Fruit fly (Drosophila melanogaster) whole organism, embryonic: ENCODE results near the gene Crz.
A peak's percentile ranks its signal among the peaks of the same experiment; 100 is the strongest.

Source experiments
- Abd-B ChIP-seq: fragments of 200-800 bp; sonication (Bioruptor generic); optimal IDR thresholded peaks from 2 replicates; lab custom pipeline; 2018; ENCODE audit warnings: missing biosample characterization, mild to moderate bottlenecking, missing genetic modification characterization, moderate library complexity
- Atf3 ChIP-seq: fragments of 200-800 bp; sonication (Bioruptor generic); optimal IDR thresholded peaks from 3 replicates; lab custom pipeline; 2016; ENCODE audit warnings: missing biosample characterization, missing genetic modification characterization
- Bdp1 ChIP-seq: fragments of 200-800 bp; sonication (Bioruptor generic); optimal IDR thresholded peaks from 3 replicates; lab custom pipeline; 2016; ENCODE audit warnings: missing biosample characterization, missing genetic modification characterization
- CG10321 ChIP-seq: fragments of 200-800 bp; sonication (Bioruptor generic); IDR thresholded peaks from 2 replicates; pipeline ENCODE4 v1.3.6; 2022; ENCODE audit warnings: missing biosample characterization, missing genetic modification characterization
- CG11247 ChIP-seq: fragments of 200-800 bp; sonication (Bioruptor generic); IDR thresholded peaks from 2 replicates; pipeline ENCODE4 v1.3.6; 2022; ENCODE audit warnings: missing biosample characterization, missing genetic modification characterization
- CG12659 ChIP-seq: fragments of 200-800 bp; sonication (Bioruptor generic); optimal IDR thresholded peaks from 3 replicates; lab custom pipeline; 2017; ENCODE audit warnings: mild to moderate bottlenecking, missing biosample characterization, missing genetic modification reagents, missing genetic modification characterization
- CG12744 ChIP-seq: fragments of 200-800 bp; sonication (Bioruptor generic); optimal IDR thresholded peaks from 2 replicates; lab custom pipeline; 2016; ENCODE audit warnings: missing biosample characterization, missing genetic modification characterization
- CG13424 ChIP-seq: fragments of 200-800 bp; sonication (Bioruptor generic); optimal IDR thresholded peaks from 2 replicates; lab custom pipeline; 2019; ENCODE audit warnings: missing biosample characterization, mild to moderate bottlenecking, missing genetic modification characterization, moderate library complexity
- CG16813 ChIP-seq: fragments of 200-800 bp; sonication (Bioruptor generic); IDR thresholded peaks from 3 replicates; pipeline ENCODE4 v1.3.6; 2022; ENCODE audit warnings: missing biosample characterization, missing genetic modification characterization; ENCODE audit not compliant: partially characterized antibody
- CG3065 ChIP-seq: fragments of 200-800 bp; sonication (Bioruptor generic); optimal IDR thresholded peaks from 2 replicates; lab custom pipeline; 2016; ENCODE audit warnings: missing biosample characterization, missing genetic modification characterization
- CG32532 ChIP-seq: fragments of 200-800 bp; sonication (Bioruptor generic); IDR thresholded peaks from 2 replicates; pipeline ENCODE4 v1.3.6; 2022; ENCODE audit warnings: missing biosample characterization, missing genetic modification characterization
- CG34422 ChIP-seq: fragments of 200-800 bp; sonication (Bioruptor generic); IDR thresholded peaks from 3 replicates; pipeline ENCODE4 v1.3.6; 2022; ENCODE audit warnings: missing biosample characterization, missing genetic modification characterization
- CG42726 ChIP-seq: fragments of 200-800 bp; sonication (Bioruptor generic); IDR thresholded peaks from 2 replicates; pipeline ENCODE4 v1.3.6; 2022; ENCODE audit warnings: missing biosample characterization, missing genetic modification characterization; ENCODE audit not compliant: partially characterized antibody
- CG4328 ChIP-seq: fragments of 200-800 bp; sonication (Bioruptor generic); optimal IDR thresholded peaks from 3 replicates; lab custom pipeline; 2017; ENCODE audit warnings: missing biosample characterization, missing genetic modification reagents, missing genetic modification characterization
- CG4424 ChIP-seq: fragments of 200-800 bp; sonication (Bioruptor generic); optimal IDR thresholded peaks from 3 replicates; lab custom pipeline; 2016; ENCODE audit warnings: missing biosample characterization, missing genetic modification characterization
- CG5245 ChIP-seq: fragments of 200-800 bp; sonication (Bioruptor generic); optimal IDR thresholded peaks from 3 replicates; lab custom pipeline; 2016; ENCODE audit warnings: missing biosample characterization, missing genetic modification characterization
- CG6689 ChIP-seq: fragments of 200-800 bp; sonication (Bioruptor generic); IDR thresholded peaks from 2 replicates; pipeline ENCODE4 v1.3.6; 2022; ENCODE audit warnings: missing biosample characterization, missing genetic modification characterization
- CG9215 ChIP-seq: fragments of 200-800 bp; sonication (Bioruptor generic); IDR thresholded peaks from 2 replicates; pipeline ENCODE4 v1.3.6; 2022; ENCODE audit warnings: missing biosample characterization, missing genetic modification characterization
- CG9727 ChIP-seq: fragments of 200-800 bp; sonication (Bioruptor generic); optimal IDR thresholded peaks from 3 replicates; lab custom pipeline; 2017; ENCODE audit warnings: missing biosample characterization, mild to moderate bottlenecking, missing genetic modification characterization
- CG9932 ChIP-seq: fragments of 200-800 bp; sonication (Bioruptor generic); IDR thresholded peaks from 2 replicates; pipeline ENCODE4 v1.3.6; 2022; ENCODE audit warnings: missing biosample characterization, missing genetic modification characterization
- Dip2 ChIP-seq: fragments of 200-800 bp; sonication (Bioruptor generic); IDR thresholded peaks from 2 replicates; pipeline ENCODE4 v1.3.6; 2022; ENCODE audit warnings: missing biosample characterization, missing genetic modification characterization
- HLH3B ChIP-seq: fragments of 200-800 bp; sonication (Bioruptor generic); IDR thresholded peaks from 2 replicates; pipeline ENCODE4 v1.3.6; 2022; ENCODE audit warnings: missing biosample characterization, missing genetic modification characterization
- Kr ChIP-seq: fragments of 200-800 bp; sonication (Bioruptor generic); optimal IDR thresholded peaks from 2 replicates; lab custom pipeline; 2017; ENCODE audit warnings: missing biosample characterization, mild to moderate bottlenecking, missing genetic modification characterization
- MBD-R2 ChIP-seq: fragments of 200-800 bp; sonication (Bioruptor generic); IDR thresholded peaks from 2 replicates; pipeline ENCODE4 v1.3.6; 2022; ENCODE audit warnings: missing biosample characterization, missing genetic modification characterization
- MESR4 ChIP-seq: fragments of 200-800 bp; sonication (Bioruptor generic); optimal IDR thresholded peaks from 2 replicates; lab custom pipeline; 2018; ENCODE audit warnings: missing biosample characterization, mild to moderate bottlenecking, missing genetic modification characterization, moderate library complexity
- Nf-YB ChIP-seq: fragments of 200-800 bp; sonication (Bioruptor generic); optimal IDR thresholded peaks from 3 replicates; lab custom pipeline; 2019; ENCODE audit warnings: missing biosample characterization, mild to moderate bottlenecking, missing genetic modification characterization, moderate library complexity
- Oaz ChIP-seq: fragments of 200-800 bp; sonication (Bioruptor generic); IDR thresholded peaks from 2 replicates; pipeline ENCODE4 v1.3.6; 2022; ENCODE audit warnings: missing biosample characterization, missing genetic modification characterization
- Ptx1 ChIP-seq: fragments of 200-800 bp; sonication (Bioruptor generic); IDR thresholded peaks from 2 replicates; pipeline ENCODE4 v1.3.6; 2022; ENCODE audit warnings: missing biosample characterization, missing genetic modification characterization
- Rfx ChIP-seq: fragments of 200-800 bp; sonication (Bioruptor generic); IDR thresholded peaks from 2 replicates; pipeline ENCODE4 v1.3.6; 2022; ENCODE audit warnings: missing biosample characterization, missing genetic modification characterization
- Sin3A ChIP-seq: fragments of >200 bp; optimal IDR thresholded peaks from 2 replicates; lab custom pipeline; 2018
- Sox102F ChIP-seq: fragments of 200-800 bp; sonication (Bioruptor generic); optimal IDR thresholded peaks from 2 replicates; lab custom pipeline; 2018; ENCODE audit warnings: missing biosample characterization, mild to moderate bottlenecking, missing genetic modification characterization, moderate library complexity
- Xbp1 ChIP-seq: fragments of 200-800 bp; sonication (Bioruptor generic); optimal IDR thresholded peaks from 3 replicates; lab custom pipeline; 2016; ENCODE audit warnings: missing biosample characterization, mild to moderate bottlenecking, missing genetic modification characterization
- cato ChIP-seq: fragments of 200-800 bp; sonication (Bioruptor generic); optimal IDR thresholded peaks from 2 replicates; lab custom pipeline; 2016; ENCODE audit warnings: missing biosample characterization, missing genetic modification characterization, borderline replicate concordance
- chinmo ChIP-seq: fragments of 200-800 bp; sonication (Bioruptor generic); IDR thresholded peaks from 4 replicates; pipeline ENCODE4 v1.3.6; 2022; ENCODE audit warnings: missing biosample characterization, missing genetic modification characterization; ENCODE audit not compliant: partially characterized antibody
- disco-r ChIP-seq: fragments of 200-800 bp; sonication (Bioruptor generic); optimal IDR thresholded peaks from 2 replicates; lab custom pipeline; 2016; ENCODE audit warnings: missing biosample characterization, missing genetic modification characterization
- ftz-f1 ChIP-seq: fragments of 200-800 bp; sonication (Bioruptor generic); optimal IDR thresholded peaks from 2 replicates; lab custom pipeline; 2016; ENCODE audit warnings: missing biosample characterization, missing genetic modification characterization
- lbe ChIP-seq: fragments of 200-800 bp; sonication (Bioruptor generic); optimal IDR thresholded peaks from 2 replicates; lab custom pipeline; 2016; ENCODE audit warnings: missing biosample characterization, mild to moderate bottlenecking, missing genetic modification characterization
- nerfin-1 ChIP-seq: fragments of 200-800 bp; sonication (Bioruptor generic); optimal IDR thresholded peaks from 3 replicates; lab custom pipeline; 2019; ENCODE audit warnings: missing biosample characterization, mild to moderate bottlenecking, missing genetic modification characterization, moderate library complexity
- onecut ChIP-seq: fragments of 200-800 bp; sonication (Bioruptor generic); IDR thresholded peaks from 2 replicates; pipeline ENCODE4 v1.3.6; 2022; ENCODE audit warnings: missing biosample characterization, missing genetic modification characterization
- p53 ChIP-seq: fragments of 200-800 bp; sonication (Bioruptor generic); optimal IDR thresholded peaks from 2 replicates; lab custom pipeline; 2016; ENCODE audit warnings: missing biosample characterization, missing genetic modification characterization
- peb ChIP-seq: fragments of 200-800 bp; sonication (Bioruptor generic); IDR thresholded peaks from 2 replicates; pipeline ENCODE4 v1.3.6; 2022; ENCODE audit warnings: missing biosample characterization, missing genetic modification characterization
- phol ChIP-seq: fragments of 200-800 bp; sonication (Bioruptor generic); optimal IDR thresholded peaks from 3 replicates; lab custom pipeline; 2018; ENCODE audit warnings: missing biosample characterization, mild to moderate bottlenecking, missing genetic modification characterization, moderate library complexity
- pnt ChIP-seq: fragments of 200-800 bp; sonication (Bioruptor generic); optimal IDR thresholded peaks from 3 replicates; lab custom pipeline; 2016; ENCODE audit warnings: missing biosample characterization, missing genetic modification characterization
- psq ChIP-seq: fragments of 200-800 bp; sonication (Bioruptor generic); optimal IDR thresholded peaks from 2 replicates; lab custom pipeline; 2017; ENCODE audit warnings: missing biosample characterization, missing genetic modification characterization
- sd ChIP-seq: fragments of 200-800 bp; sonication (Bioruptor generic); optimal IDR thresholded peaks from 3 replicates; lab custom pipeline; 2018; ENCODE audit warnings: missing biosample characterization, mild to moderate bottlenecking, missing genetic modification characterization, moderate library complexity
- slou ChIP-seq: fragments of 200-800 bp; sonication (Bioruptor generic); optimal IDR thresholded peaks from 3 replicates; lab custom pipeline; 2016; ENCODE audit warnings: missing biosample characterization, missing genetic modification characterization
- tna ChIP-seq: fragments of 200-800 bp; sonication (Bioruptor generic); IDR thresholded peaks from 2 replicates; pipeline ENCODE4 v1.3.6; 2022; ENCODE audit warnings: missing biosample characterization, missing genetic modification characterization; ENCODE audit not compliant: partially characterized antibody
- trem ChIP-seq: fragments of 200-800 bp; optimal IDR thresholded peaks from 3 replicates; lab custom pipeline; 2019; ENCODE audit warnings: missing biosample characterization, mild to moderate bottlenecking, missing genetic modification characterization, moderate library complexity
- vvl ChIP-seq: fragments of 200-800 bp; sonication (Bioruptor generic); IDR thresholded peaks from 2 replicates; pipeline ENCODE4 v1.3.6; 2022; ENCODE audit warnings: missing biosample characterization, missing genetic modification characterization
- zen ChIP-seq: fragments of 200-800 bp; sonication (Bioruptor generic); optimal IDR thresholded peaks from 3 replicates; lab custom pipeline; 2018; ENCODE audit warnings: missing biosample characterization, mild to moderate bottlenecking, missing genetic modification characterization, moderate library complexity

The Crz gene

DNA sequence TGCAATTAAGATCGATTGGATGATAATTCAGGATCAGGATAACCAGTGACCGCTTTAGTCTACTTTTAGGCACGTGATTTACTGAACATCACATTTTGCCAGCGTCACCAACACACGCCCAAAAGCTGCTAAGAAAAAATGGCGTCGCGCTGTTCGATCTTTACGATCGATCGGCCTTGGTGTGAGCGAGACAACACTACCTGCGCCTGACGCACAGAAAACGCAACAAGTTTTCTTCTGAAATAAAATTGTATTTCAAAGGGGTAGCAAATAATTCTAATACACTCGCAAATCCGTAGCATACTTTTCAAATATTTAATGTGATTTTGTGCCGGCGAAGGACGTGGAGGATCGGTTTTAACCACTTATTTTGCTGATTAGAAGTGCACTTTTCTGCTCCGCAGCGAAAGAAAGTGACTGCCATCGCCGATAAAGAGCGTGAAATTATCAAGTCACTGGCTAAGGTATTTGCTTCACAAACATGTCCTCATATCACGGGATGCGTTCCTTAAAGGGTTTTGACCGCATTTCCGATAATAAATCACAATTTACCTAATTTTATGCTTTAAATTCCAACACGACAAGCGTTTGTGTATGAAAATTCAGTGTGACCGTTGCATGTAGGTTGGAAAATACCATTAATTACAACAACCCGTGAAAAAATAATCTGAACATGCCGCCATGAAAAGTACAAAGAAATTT lies 6.5 kb upstream of the Crz start (continued):
- TF ChIP-seq Sin3A (peak; percentile 1), onecut (GFP tag; lab: Robert Waterston, UW) (peak; percentile 87), vvl (GFP tag; lab: Robert Waterston, UW) (no peak; the same call in 1 of the 2 replicates), CG9932 (GFP tag; lab: Robert Waterston, UW) (no peak), CG13424 (tag; lab: Kevin White, UChicago) (no peak), HLH3B (GFP tag; lab: Robert Waterston, UW) (no peak), MESR4 (GFP tag; lab: Kevin White, UChicago) (peak; percentile 67), CG12744 (GFP tag; lab: Kevin White, UChicago) (no peak), tna (GFP tag; lab: Robert Waterston, UW) (no peak), Sox102F (GFP tag; lab: Kevin White, UChicago) (no peak), slou (GFP tag; lab: Kevin White, UChicago) (no peak), CG9215 (GFP tag; lab: Robert Waterston, UW) (no peak), Atf3 (GFP tag; lab: Kevin White, UChicago) (no peak), CG12659 (GFP tag; lab: Kevin White, UChicago) (peak; percentile 14), Kr (GFP tag; lab: Kevin White, UChicago) (peak; percentile 87), lbe (no peak), CG5245 (GFP tag; lab: Kevin White, UChicago) (no peak), nerfin-1 (tag; lab: Kevin White, UChicago) (peak; percentile 97), chinmo (GFP tag; lab: Robert Waterston, UW) (0 out of 4 replicates have a peak, but pooled peaks have one; percentile 72), phol (tag; lab: Kevin White, UChicago) (peak; percentile 91), sd (tag; lab: Kevin White, UChicago) (peak; percentile 72), CG16813 (GFP tag; lab: Robert Waterston, UW) (no peak), peb (GFP tag; lab: Robert Waterston, UW) (no peak), Abd-B (peak; percentile 63), CG42726 (0 out of 2 replicates have a peak, but pooled peaks have one; percentile 36), ftz-f1 (GFP tag; lab: Kevin White, UChicago) (peak; percentile 95)

DNA sequence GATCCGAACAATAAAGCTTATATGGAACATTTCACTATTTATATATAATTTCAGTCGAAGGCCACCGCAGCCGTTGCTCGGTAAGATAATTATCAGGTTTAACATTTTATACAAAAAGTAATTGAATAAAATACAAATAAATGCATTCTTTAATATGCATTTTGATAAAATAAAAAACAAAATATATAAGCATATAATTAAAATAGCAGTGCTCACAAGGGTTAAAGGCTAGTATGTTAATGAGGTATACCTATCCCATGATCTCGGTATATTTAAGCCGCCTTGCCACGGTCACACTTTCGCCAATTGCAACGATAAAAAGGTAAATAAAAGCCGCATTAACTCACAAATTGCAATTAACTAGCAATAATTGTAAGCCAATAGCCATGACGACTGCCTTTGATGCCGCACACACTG lies 5.8 kb upstream of the Crz start, which contains the start of gene Polr2I:
Gene Polr2I (plus strand): TSS at position 289 of the 417 bp plus-strand sequence.
- TF ChIP-seq CG4424 (GFP tag; lab: Kevin White, UChicago) (peak; percentile 48), Xbp1 (peak; percentile 53), CG6689 (GFP tag; lab: Robert Waterston, UW) (peak; percentile 42), disco-r (GFP tag; lab: Kevin White, UChicago) (no peak), CG34422 (GFP tag; lab: Robert Waterston, UW) (peak; percentile 59; the same call in 1 of the 3 replicates), Nf-YB (GFP tag; lab: Kevin White, UChicago) (no peak), CG4328 (GFP tag; lab: Kevin White, UChicago) (no peak), Dip2 (GFP tag; lab: Robert Waterston, UW) (no peak), trem (tag; lab: Kevin White, UChicago) (peak; percentile 12), CG32532 (GFP tag; lab: Robert Waterston, UW) (peak; percentile 19; the same call in 1 of the 2 replicates), CG11247 (GFP tag; lab: Robert Waterston, UW) (no peak), CG10321 (GFP tag; lab: Robert Waterston, UW) (no peak), p53 (GFP tag; lab: Kevin White, UChicago) (no peak), Oaz (no peak), CG3065 (GFP tag; lab: Kevin White, UChicago) (no peak), MBD-R2 (GFP tag; lab: Robert Waterston, UW) (peak; percentile 73), pnt (GFP tag; lab: Kevin White, UChicago) (no peak), CG9727 (peak; percentile 53), Ptx1 (GFP tag; lab: Robert Waterston, UW) (peak; percentile 47; the same call in 1 of the 2 replicates), Bdp1 (no peak), psq (no peak), zen (tag; lab: Kevin White, UChicago) (peak; percentile 36), Rfx (GFP tag; lab: Robert Waterston, UW) (peak; percentile 33; the same call in 1 of the 2 replicates), cato (GFP tag; lab: Kevin White, UChicago) (no peak)
